Fruit fly (Drosophila melanogaster) whole organism, embryonic: ENCODE data around the gene alphaKap4.
A peak's percentile ranks its signal among the peaks of the same experiment; 100 is the strongest.

Experiments used
- Bdp1 ChIP-seq: fragments of 200-800 bp; sonication (Bioruptor generic); optimal IDR thresholded peaks from 3 replicates; lab custom pipeline; 2016; ENCODE audit warnings: missing biosample characterization, missing genetic modification characterization
- CG1024 ChIP-seq: fragments of 200-800 bp; sonication (Bioruptor generic); IDR thresholded peaks from 2 replicates; pipeline ENCODE4 v1.3.6; 2022; ENCODE audit warnings: missing biosample characterization, missing genetic modification characterization
- CG10654 ChIP-seq: fragments of 200-800 bp; sonication (Bioruptor generic); optimal IDR thresholded peaks from 2 replicates; lab custom pipeline; 2016; ENCODE audit warnings: missing biosample characterization, missing genetic modification characterization
- CG12071 ChIP-seq: fragments of 200-800 bp; sonication (Bioruptor generic); optimal IDR thresholded peaks from 3 replicates; lab custom pipeline; 2018; ENCODE audit warnings: missing biosample characterization, mild to moderate bottlenecking, missing genetic modification characterization
- CG15696 ChIP-seq: fragments of 200-800 bp; sonication (Bioruptor generic); optimal IDR thresholded peaks from 2 replicates; lab custom pipeline; 2019; ENCODE audit warnings: missing biosample characterization, mild to moderate bottlenecking, missing genetic modification characterization, moderate library complexity
- CG1603 ChIP-seq: fragments of 200-800 bp; sonication (Bioruptor generic); optimal IDR thresholded peaks from 2 replicates; lab custom pipeline; 2019; ENCODE audit warnings: missing biosample characterization, mild to moderate bottlenecking, missing genetic modification characterization, moderate library complexity
- CG1647 ChIP-seq: fragments of 200-800 bp; sonication (Bioruptor generic); optimal IDR thresholded peaks from 3 replicates; lab custom pipeline; 2016; ENCODE audit warnings: missing biosample characterization, missing genetic modification characterization
- CG16863 ChIP-seq: fragments of 200-800 bp; sonication (Bioruptor generic); optimal IDR thresholded peaks from 3 replicates; lab custom pipeline; 2016; ENCODE audit warnings: missing biosample characterization, missing genetic modification characterization
- CG17328 ChIP-seq: fragments of 200-800 bp; sonication (Bioruptor generic); IDR thresholded peaks from 2 replicates; pipeline ENCODE4 v1.3.6; 2022; ENCODE audit warnings: missing biosample characterization, missing genetic modification characterization
- CG18011 ChIP-seq: fragments of 200-800 bp; sonication (Bioruptor generic); optimal IDR thresholded peaks from 2 replicates; lab custom pipeline; 2017; ENCODE audit warnings: missing biosample characterization, missing genetic modification characterization, mild to moderate bottlenecking, moderate library complexity, missing genotype
- CG2116 ChIP-seq: fragments of 200-800 bp; sonication (Bioruptor generic); optimal IDR thresholded peaks from 3 replicates; lab custom pipeline; 2018; ENCODE audit warnings: missing biosample characterization, mild to moderate bottlenecking, missing genetic modification characterization
- CG2875 ChIP-seq: fragments of 200-800 bp; sonication (Bioruptor generic); optimal IDR thresholded peaks from 2 replicates; lab custom pipeline; 2017; ENCODE audit warnings: missing biosample characterization, mild to moderate bottlenecking, missing genetic modification characterization, missing genetic modification reagents
- CG4617 ChIP-seq: fragments of 200-800 bp; sonication (Bioruptor generic); optimal IDR thresholded peaks from 3 replicates; lab custom pipeline; 2016; ENCODE audit warnings: missing biosample characterization, missing genetic modification characterization, borderline replicate concordance
- CG6854 ChIP-seq: fragments of 200-800 bp; sonication (Bioruptor generic); optimal IDR thresholded peaks from 3 replicates; lab custom pipeline; 2017; ENCODE audit warnings: missing biosample characterization, mild to moderate bottlenecking, missing genetic modification characterization
- CG7745 ChIP-seq: fragments of 200-800 bp; sonication (Bioruptor generic); optimal IDR thresholded peaks from 2 replicates; lab custom pipeline; 2018; ENCODE audit warnings: missing biosample characterization, mild to moderate bottlenecking, missing genetic modification characterization, moderate library complexity
- CG8765 ChIP-seq: fragments of 200-800 bp; sonication (Bioruptor generic); IDR thresholded peaks from 2 replicates; pipeline ENCODE4 v1.3.6; 2022; ENCODE audit warnings: missing biosample characterization, missing genetic modification characterization
- CG9215 ChIP-seq: fragments of 200-800 bp; sonication (Bioruptor generic); IDR thresholded peaks from 2 replicates; pipeline ENCODE4 v1.3.6; 2022; ENCODE audit warnings: missing biosample characterization, missing genetic modification characterization
- CTCF ChIP-seq: fragments of 200-800 bp; sonication (Bioruptor generic); optimal IDR thresholded peaks from 2 replicates; lab custom pipeline; 2017; ENCODE audit warnings: missing biosample characterization, mild to moderate bottlenecking, missing genetic modification characterization, moderate library complexity
- D19B ChIP-seq: fragments of 200-800 bp; sonication (Bioruptor generic); optimal IDR thresholded peaks from 2 replicates; lab custom pipeline; 2017; ENCODE audit warnings: missing biosample characterization, mild to moderate bottlenecking, missing genetic modification characterization
- Dbx ChIP-seq: fragments of 200-800 bp; sonication (Bioruptor generic); IDR thresholded peaks from 3 replicates; pipeline ENCODE4 v1.3.6; 2022; ENCODE audit warnings: missing biosample characterization, missing genetic modification characterization
- Doc3 ChIP-seq: fragments of 200-800 bp; sonication (Bioruptor generic); IDR thresholded peaks from 3 replicates; pipeline ENCODE4 v1.3.6; 2022; ENCODE audit warnings: missing biosample characterization, missing genetic modification characterization; ENCODE audit not compliant: partially characterized antibody
- Dp ChIP-seq: fragments of 200-800 bp; sonication (Bioruptor generic); optimal IDR thresholded peaks from 2 replicates; lab custom pipeline; 2018; ENCODE audit warnings: missing biosample characterization, mild to moderate bottlenecking, missing genetic modification characterization, moderate library complexity
- E2f2 ChIP-seq: fragments of 200-800 bp; sonication (Bioruptor generic); IDR thresholded peaks from 2 replicates; pipeline ENCODE4 v1.3.6; 2022; ENCODE audit warnings: missing biosample characterization, missing genetic modification characterization
- H2.0 ChIP-seq: fragments of 200-800 bp; sonication (Bioruptor generic); IDR thresholded peaks from 2 replicates; pipeline ENCODE4 v1.3.6; 2022; ENCODE audit warnings: missing biosample characterization, missing genetic modification characterization
- Hsf ChIP-seq: fragments of 200-800 bp; sonication (Bioruptor generic); optimal IDR thresholded peaks from 3 replicates; lab custom pipeline; 2016; ENCODE audit warnings: missing biosample characterization, missing genetic modification characterization
- Mes4 ChIP-seq: fragments of 200-800 bp; sonication (Bioruptor generic); optimal IDR thresholded peaks from 2 replicates; lab custom pipeline; 2016; ENCODE audit warnings: missing biosample characterization, missing genetic modification characterization
- Mrtf ChIP-seq: fragments of 200-800 bp; sonication (Bioruptor generic); IDR thresholded peaks from 3 replicates; pipeline ENCODE4 v1.3.6; 2022; ENCODE audit warnings: missing biosample characterization, missing genetic modification characterization
- NC2α ChIP-seq: fragments of 200-800 bp; sonication (Bioruptor generic); optimal IDR thresholded peaks from 2 replicates; lab custom pipeline; 2016; ENCODE audit warnings: missing biosample characterization, missing genetic modification characterization
- Neu2 ChIP-seq: fragments of 200-800 bp; sonication (Bioruptor generic); optimal IDR thresholded peaks from 3 replicates; lab custom pipeline; 2016; ENCODE audit warnings: missing biosample characterization, missing genetic modification characterization, borderline replicate concordance
- Vsx1 ChIP-seq: fragments of 200-800 bp; sonication (Bioruptor generic); optimal IDR thresholded peaks from 2 replicates; lab custom pipeline; 2017; ENCODE audit warnings: missing biosample characterization, mild to moderate bottlenecking, missing genetic modification characterization, missing genetic modification reagents
- ase ChIP-seq: fragments of 200-800 bp; sonication (Bioruptor generic); IDR thresholded peaks from 3 replicates; pipeline ENCODE4 v1.3.6; 2022; ENCODE audit warnings: missing biosample characterization, missing genetic modification characterization
- az2 ChIP-seq: fragments of 200-800 bp; sonication (Bioruptor generic); optimal IDR thresholded peaks from 3 replicates; lab custom pipeline; 2016; ENCODE audit warnings: missing biosample characterization, missing genetic modification characterization
- btn ChIP-seq: fragments of 200-800 bp; sonication (Bioruptor generic); optimal IDR thresholded peaks from 2 replicates; lab custom pipeline; 2016; ENCODE audit warnings: missing biosample characterization, missing genetic modification characterization
- cwo ChIP-seq: fragments of 200-800 bp; sonication (Bioruptor generic); optimal IDR thresholded peaks from 3 replicates; lab custom pipeline; 2017; ENCODE audit warnings: missing biosample characterization, missing genetic modification characterization, mild to moderate bottlenecking, moderate library complexity, missing genetic modification reagents
- fd102C ChIP-seq: fragments of 200-800 bp; sonication (Bioruptor generic); optimal IDR thresholded peaks from 2 replicates; lab custom pipeline; 2018; ENCODE audit warnings: missing biosample characterization, mild to moderate bottlenecking, missing genetic modification characterization, moderate library complexity
- gcm ChIP-seq: fragments of 200-800 bp; sonication (Bioruptor generic); optimal IDR thresholded peaks from 2 replicates; lab custom pipeline; 2019; ENCODE audit warnings: missing biosample characterization, mild to moderate bottlenecking, missing genetic modification characterization, moderate library complexity
- grn ChIP-seq: fragments of 200-800 bp; sonication (Bioruptor generic); optimal IDR thresholded peaks from 3 replicates; lab custom pipeline; 2017; ENCODE audit warnings: missing biosample characterization, missing genetic modification characterization
- gsb-n ChIP-seq: fragments of 200-800 bp; sonication (Bioruptor generic); optimal IDR thresholded peaks from 3 replicates; lab custom pipeline; 2018; ENCODE audit warnings: missing biosample characterization, mild to moderate bottlenecking, missing genetic modification characterization
- hb ChIP-seq: fragments of 200-800 bp; sonication (Bioruptor generic); IDR thresholded peaks from 3 replicates; pipeline ENCODE4 v1.3.6; 2022; ENCODE audit warnings: missing biosample characterization, missing genetic modification characterization; ENCODE audit not compliant: partially characterized antibody
- lov ChIP-seq, 2 experiments: fragments of 200-800 bp in 1 of 2; fragments of >200 bp in 1 of 2; sonication (Bioruptor generic) in 1 of 2; IDR thresholded peaks in 1 of 2; optimal IDR thresholded peaks in 1 of 2; 2 replicates in 1 of 2; 3 replicates in 1 of 2; pipeline versions ENCODE4 v1.3.6 to Lab custom; 2017 to 2022; ENCODE audit warnings: missing biosample characterization in 1 of 2, missing genetic modification characterization in 1 of 2
- nmo ChIP-seq: fragments of 200-800 bp; sonication (Bioruptor generic); optimal IDR thresholded peaks from 2 replicates; lab custom pipeline; 2018; ENCODE audit warnings: missing biosample characterization, mild to moderate bottlenecking, missing genetic modification characterization, moderate library complexity
- otp ChIP-seq: fragments of 200-800 bp; sonication (Bioruptor generic); IDR thresholded peaks from 3 replicates; pipeline ENCODE4, ENCODE4 v1.3.6; 2022; ENCODE audit warnings: missing biosample characterization, missing genetic modification characterization
- pan ChIP-seq, 4 experiments: fragments of >200 bp in 3 of 4; fragments of 200-800 bp in 1 of 4; sonication (Bioruptor generic) in 1 of 4; optimal IDR thresholded peaks in 3 of 4; IDR thresholded peaks in 1 of 4; 2 replicates each; pipeline versions ENCODE4 v1.3.6 to Lab custom; 2017 to 2022; ENCODE audit warnings: missing biosample characterization in 2 of 4, missing genetic modification characterization in 2 of 4, mixed read lengths in 1 of 4
- peb ChIP-seq: fragments of 200-800 bp; sonication (Bioruptor generic); IDR thresholded peaks from 2 replicates; pipeline ENCODE4 v1.3.6; 2022; ENCODE audit warnings: missing biosample characterization, missing genetic modification characterization
- repo ChIP-seq: fragments of 200-800 bp; sonication (Bioruptor generic); optimal IDR thresholded peaks from 2 replicates; lab custom pipeline; 2016; ENCODE audit warnings: missing biosample characterization, missing genetic modification characterization
- slou ChIP-seq: fragments of 200-800 bp; sonication (Bioruptor generic); optimal IDR thresholded peaks from 3 replicates; lab custom pipeline; 2016; ENCODE audit warnings: missing biosample characterization, missing genetic modification characterization
- ssp ChIP-seq: fragments of 200-800 bp; sonication (Bioruptor generic); IDR thresholded peaks from 2 replicates; pipeline ENCODE4 v1.3.6; 2022; ENCODE audit warnings: missing biosample characterization, missing genetic modification characterization
- stc ChIP-seq: fragments of 200-800 bp; sonication (Bioruptor generic); IDR thresholded peaks from 2 replicates; pipeline ENCODE4 v1.3.6; 2022; ENCODE audit warnings: missing biosample characterization, missing genetic modification characterization
- stwl ChIP-seq: fragments of 200-800 bp; sonication (Bioruptor generic); optimal IDR thresholded peaks from 3 replicates; lab custom pipeline; 2018; ENCODE audit warnings: missing biosample characterization, mild to moderate bottlenecking, missing genetic modification characterization, moderate library complexity

Gene alphaKap4

DNA sequence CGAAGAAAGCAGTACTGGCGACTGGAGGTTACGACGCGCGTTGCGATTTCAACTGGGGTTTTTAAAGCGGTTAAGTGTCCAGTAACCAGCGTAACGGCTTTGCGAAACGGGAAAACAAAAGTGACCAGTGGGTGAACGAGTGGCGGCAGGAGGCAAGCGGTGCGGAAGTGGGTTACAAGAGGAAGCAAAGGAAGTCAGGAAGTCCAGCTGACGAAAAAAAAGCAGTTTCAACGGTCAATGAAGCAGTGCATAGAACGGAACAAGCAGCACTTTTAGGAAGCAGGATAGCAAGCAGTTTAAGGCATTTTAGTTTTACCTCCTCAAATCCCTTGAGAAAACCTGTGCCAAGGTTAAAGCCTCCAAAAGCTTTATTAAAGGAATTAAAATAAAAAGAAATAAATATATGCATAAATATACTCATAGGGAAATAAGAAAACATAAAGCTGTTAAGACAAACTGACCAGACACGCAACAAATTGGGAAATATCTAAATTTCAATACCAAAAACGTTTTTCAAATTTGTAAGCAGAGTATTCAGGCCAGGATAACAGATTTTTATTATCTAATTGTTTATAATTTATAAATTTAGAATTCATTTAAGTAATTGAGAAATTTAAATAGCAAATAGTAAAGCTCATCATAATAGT, 48.4 kb upstream of the alphaKap4 start, which contains the start of gene CG6592 (continued):
- TF ChIP-seq btn (no peak), CG1603 (tag; lab: Kevin White, UChicago) (peak; percentile 52), cwo (GFP tag; lab: Kevin White, UChicago) (no peak), repo (GFP tag; lab: Kevin White, UChicago) (no peak), CG1647 (GFP tag; lab: Kevin White, UChicago) (no peak), H2.0 (GFP tag; lab: Robert Waterston, UW) (peak; percentile 32; the same call in 1 of the 2 replicates), CG7745 (tag; lab: Kevin White, UChicago) (no peak), az2 (GFP tag; lab: Kevin White, UChicago) (peak; percentile 17), lov (optimal IDR thresholded peaks at IDR 0.05; lab: Kevin White, UChicago) (no peak), lov (GFP tag; IDR thresholded peaks at IDR 0.05; lab: Robert Waterston, UW) (peak; percentile 73; the same call in 2 of the 3 replicates), nmo (GFP tag; lab: Kevin White, UChicago) (peak; percentile 59), hb (GFP tag; lab: Robert Waterston, UW) (no peak), CG1024 (GFP tag; lab: Robert Waterston, UW) (peak; percentile 16; the same call in 1 of the 2 replicates), Bdp1 (GFP tag; lab: Kevin White, UChicago) (peak; percentile 9), ase (GFP tag; lab: Robert Waterston, UW) (no peak), Mrtf (GFP tag; lab: Robert Waterston, UW) (no peak), gcm (GFP tag; lab: Kevin White, UChicago) (no peak), pan (optimal IDR thresholded peaks at IDR 0.05; lab: Kevin White, UChicago) (no peak), pan (GFP tag; optimal IDR thresholded peaks at IDR 0.05 in 1 of 2, IDR thresholded peaks at IDR 0.05 in 1 of 2) (no peak), Hsf (GFP tag; lab: Kevin White, UChicago) (peak; percentile 67), CTCF (GFP tag; lab: Kevin White, UChicago) (no peak), stc (GFP tag; lab: Robert Waterston, UW) (no peak), CG2875 (GFP tag; lab: Kevin White, UChicago) (peak; percentile 19), grn (no peak), slou (no peak), CG15696 (tag; lab: Kevin White, UChicago) (peak; percentile 57), stwl (tag; lab: Kevin White, UChicago) (peak; percentile 91), CG9215 (GFP tag; lab: Robert Waterston, UW) (no peak), ssp (GFP tag; lab: Robert Waterston, UW) (no peak), CG4617 (peak; percentile 36), Doc3 (no peak), Dp (no peak), CG10654 (no peak), CG16863 (GFP tag; lab: Kevin White, UChicago) (peak; percentile 24), NC2α (GFP tag; lab: Kevin White, UChicago) (peak; percentile 28), peb (GFP tag; lab: Robert Waterston, UW) (no peak), Neu2 (GFP tag; lab: Kevin White, UChicago) (peak; percentile 55), CG17328 (GFP tag; lab: Robert Waterston, UW) (peak; percentile 76), E2f2 (no peak), Vsx1 (no peak), CG12071 (GFP tag; lab: Kevin White, UChicago) (no peak), Dbx (GFP tag; lab: Robert Waterston, UW) (no peak), fd102C (GFP tag; lab: Kevin White, UChicago) (peak; percentile 85), D19B (no peak), CG2116 (GFP tag; lab: Kevin White, UChicago) (peak; percentile 31), otp (GFP tag; lab: Robert Waterston, UW) (peak; percentile 65; the same call in 1 of the 3 replicates), Mes4 (GFP tag; lab: Kevin White, UChicago) (peak; percentile 60), gsb-n (tag; lab: Kevin White, UChicago) (no peak), CG8765 (GFP tag; lab: Robert Waterston, UW) (peak; percentile 62; the same call in 1 of the 2 replicates), CG18011 (no peak), CG6854 (GFP tag; lab: Kevin White, UChicago) (no peak)
